Fruit fly (Drosophila melanogaster) whole organism, prepupa: ENCODE data around the gene Dci.
A peak's percentile ranks its signal among the peaks of the same experiment; 100 is the strongest.

ENCODE experiments used
- Blimp-1 ChIP-seq: fragments of 200-800 bp; sonication (Bioruptor generic); optimal IDR thresholded peaks from 3 replicates; lab custom pipeline; 2017; ENCODE audit warnings: missing biosample characterization, missing genetic modification characterization, mild to moderate bottlenecking, moderate library complexity, missing genetic modification reagents
- CG11294 ChIP-seq: fragments of 200-800 bp; sonication (Bioruptor generic); IDR thresholded peaks from 2 replicates; pipeline ENCODE4 v1.3.6; 2022; ENCODE audit warnings: missing biosample characterization, missing genetic modification characterization
- CG11902 ChIP-seq: fragments of 200-800 bp; sonication (Bioruptor generic); optimal IDR thresholded peaks from 3 replicates; lab custom pipeline; 2016; ENCODE audit warnings: missing biosample characterization, missing genetic modification characterization
- CG15336 ChIP-seq: fragments of 200-800 bp; sonication (Bioruptor generic); IDR thresholded peaks from 2 replicates; pipeline ENCODE4 v1.3.6; 2022; ENCODE audit warnings: missing biosample characterization, missing genetic modification characterization
- CG1621 ChIP-seq: fragments of 200-800 bp; sonication (Bioruptor generic); optimal IDR thresholded peaks from 3 replicates; lab custom pipeline; 2018; ENCODE audit warnings: missing biosample characterization, mild to moderate bottlenecking, missing genetic modification characterization
- CG16779 ChIP-seq: fragments of 200-800 bp; sonication (Bioruptor generic); optimal IDR thresholded peaks from 3 replicates; lab custom pipeline; 2017; ENCODE audit warnings: missing biosample characterization, mild to moderate bottlenecking, missing genetic modification characterization
- CG31627 ChIP-seq: fragments of 200-800 bp; sonication (Bioruptor generic); optimal IDR thresholded peaks from 3 replicates; lab custom pipeline; 2016; ENCODE audit warnings: missing biosample characterization, missing genetic modification characterization
- CG32006 ChIP-seq: fragments of 200-800 bp; sonication (Bioruptor generic); optimal IDR thresholded peaks from 3 replicates; lab custom pipeline; 2017; ENCODE audit warnings: missing biosample characterization, mild to moderate bottlenecking, missing genetic modification characterization
- CG3919 ChIP-seq: fragments of 200-800 bp; sonication (Bioruptor generic); optimal IDR thresholded peaks from 3 replicates; lab custom pipeline; 2016; ENCODE audit warnings: missing biosample characterization, missing genetic modification characterization
- CG6276 ChIP-seq: fragments of 200-800 bp; sonication (Bioruptor generic); optimal IDR thresholded peaks from 2 replicates; lab custom pipeline; 2017; ENCODE audit warnings: missing biosample characterization, mild to moderate bottlenecking, missing genetic modification characterization
- CG6854 ChIP-seq: fragments of 200-800 bp; sonication (Bioruptor generic); optimal IDR thresholded peaks from 2 replicates; lab custom pipeline; 2017; ENCODE audit warnings: missing biosample characterization, mild to moderate bottlenecking, missing genetic modification characterization
- CG7368 ChIP-seq: fragments of 200-800 bp; sonication (Bioruptor generic); optimal IDR thresholded peaks from 3 replicates; lab custom pipeline; 2016; ENCODE audit warnings: missing biosample characterization, missing genetic modification characterization
- CG8119 ChIP-seq: fragments of 200-800 bp; sonication (Bioruptor generic); IDR thresholded peaks from 3 replicates; pipeline ENCODE4 v1.3.6; 2022; ENCODE audit warnings: missing biosample characterization, missing genetic modification characterization
- CG8319 ChIP-seq: fragments of 200-800 bp; sonication (Bioruptor generic); optimal IDR thresholded peaks from 3 replicates; lab custom pipeline; 2016; ENCODE audit warnings: missing biosample characterization, missing genetic modification characterization
- CG8632 ChIP-seq: fragments of 200-800 bp; sonication (Bioruptor generic); optimal IDR thresholded peaks from 3 replicates; lab custom pipeline; 2016; ENCODE audit warnings: missing biosample characterization, missing genetic modification characterization
- Eip78C ChIP-seq: fragments of 200-800 bp; sonication (Bioruptor generic); peaks from one replicate; lab custom pipeline; 2016; ENCODE audit warnings: missing biosample characterization, missing genetic modification characterization
- Ets21C ChIP-seq: fragments of 200-800 bp; sonication (Bioruptor generic); optimal IDR thresholded peaks from 3 replicates; lab custom pipeline; 2016; ENCODE audit warnings: missing biosample characterization, missing genetic modification characterization
- Gug ChIP-seq: fragments of 200-800 bp; sonication (Bioruptor generic); IDR thresholded peaks from 2 replicates; pipeline ENCODE4 v1.3.6; 2022; ENCODE audit warnings: missing biosample characterization, missing genetic modification characterization
- Hr4 ChIP-seq: fragments of 200-800 bp; sonication (Bioruptor generic); optimal IDR thresholded peaks from 3 replicates; lab custom pipeline; 2016; ENCODE audit warnings: missing biosample characterization, missing genetic modification characterization
- Smox ChIP-seq: fragments of 200-800 bp; sonication (Bioruptor generic); optimal IDR thresholded peaks from 3 replicates; lab custom pipeline; 2016; ENCODE audit warnings: missing biosample characterization, missing genetic modification characterization
- Sox102F ChIP-seq: fragments of 200-800 bp; sonication (Bioruptor generic); optimal IDR thresholded peaks from 2 replicates; lab custom pipeline; 2016; ENCODE audit warnings: missing biosample characterization, mild to moderate bottlenecking, missing genetic modification characterization
- Sox14 ChIP-seq: fragments of 200-800 bp; sonication (Bioruptor generic); optimal IDR thresholded peaks from 3 replicates; lab custom pipeline; 2016; ENCODE audit warnings: missing biosample characterization, missing genetic modification characterization
- Sox15 ChIP-seq: fragments of 200-800 bp; sonication (Bioruptor generic); optimal IDR thresholded peaks from 3 replicates; lab custom pipeline; 2016; ENCODE audit warnings: missing biosample characterization, missing genetic modification characterization
- dsx ChIP-seq: fragments of 200-800 bp; optimal IDR thresholded peaks from 3 replicates; lab custom pipeline; 2019; ENCODE audit warnings: missing biosample characterization, mild to moderate bottlenecking, missing genetic modification characterization, moderate library complexity; ENCODE audit not compliant: poor library complexity, severe bottlenecking
- eg ChIP-seq: fragments of 200-800 bp; sonication (Bioruptor generic); IDR thresholded peaks from 3 replicates; pipeline ENCODE4 v1.3.6; 2022; ENCODE audit warnings: missing biosample characterization, missing genetic modification characterization
- esn ChIP-seq: fragments of 200-800 bp; sonication (Bioruptor generic); optimal IDR thresholded peaks from 2 replicates; lab custom pipeline; 2016; ENCODE audit warnings: missing biosample characterization, mild to moderate bottlenecking, missing genetic modification characterization, moderate library complexity
- fd85E ChIP-seq: fragments of 200-800 bp; sonication (Bioruptor generic); optimal IDR thresholded peaks from 3 replicates; lab custom pipeline; 2016; ENCODE audit warnings: missing biosample characterization, missing genetic modification characterization
- fkh ChIP-seq: fragments of 200-800 bp; sonication (Bioruptor generic); optimal IDR thresholded peaks from 3 replicates; lab custom pipeline; 2017; ENCODE audit warnings: missing biosample characterization, mild to moderate bottlenecking, missing genetic modification characterization, moderate library complexity
- net ChIP-seq: fragments of 200-800 bp; sonication (Bioruptor generic); optimal IDR thresholded peaks from 3 replicates; lab custom pipeline; 2016; ENCODE audit warnings: missing biosample characterization, missing genetic modification characterization
- salr ChIP-seq, 2 experiments: fragments of 200-800 bp; sonication (Bioruptor generic); optimal IDR thresholded peaks; 3 replicates each; lab custom pipeline; 2016 to 2018; ENCODE audit warnings: missing biosample characterization in 2 of 2, missing genetic modification characterization in 2 of 2, mild to moderate bottlenecking in 1 of 2
- spab ChIP-seq: fragments of 200-800 bp; sonication (Bioruptor generic); optimal IDR thresholded peaks from 2 replicates; lab custom pipeline; 2017; ENCODE audit warnings: missing biosample characterization, mild to moderate bottlenecking, missing genetic modification characterization, missing genetic modification reagents
- ss ChIP-seq, 2 experiments: fragments of 200-800 bp; sonication (Bioruptor generic); optimal IDR thresholded peaks; 2 replicates in 1 of 2; 3 replicates in 1 of 2; lab custom pipeline; 2017 to 2018; ENCODE audit warnings: mild to moderate bottlenecking in 2 of 2, missing biosample characterization in 2 of 2, missing genetic modification characterization in 2 of 2, moderate library complexity in 1 of 2
- vri ChIP-seq: fragments of 200-800 bp; sonication (Bioruptor generic); optimal IDR thresholded peaks from 3 replicates; lab custom pipeline; 2016; ENCODE audit warnings: missing biosample characterization, mild to moderate bottlenecking, missing genetic modification characterization

Dci gene

DNA sequence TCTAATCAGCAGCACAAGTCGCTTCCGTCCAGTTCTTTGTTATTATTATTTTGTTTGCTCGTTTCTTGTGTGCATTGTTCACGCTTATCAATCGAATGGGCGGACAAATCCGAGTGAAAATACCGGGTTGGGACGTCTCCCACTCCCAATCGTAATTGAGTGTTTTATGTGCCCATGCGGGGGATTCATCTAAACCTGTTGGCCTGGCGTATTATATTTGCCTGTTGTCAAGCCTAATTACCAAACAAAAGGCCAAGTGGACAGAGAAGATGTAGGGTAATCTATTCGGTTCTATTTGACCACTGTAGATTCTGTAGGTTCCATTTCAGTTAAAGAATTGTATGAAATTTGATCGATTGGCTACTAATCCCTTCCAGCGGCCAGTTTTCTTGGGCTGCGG, 24.9 kb downstream of the Dci start:
- TF ChIP-seq vri (GFP tag; lab: Kevin White, UChicago): no peak
- no peak for TF ChIP-seq Sox15 (GFP tag; lab: Kevin White, UChicago)
- TF ChIP-seq Sox14 (GFP tag; lab: Kevin White, UChicago): peak; percentile 24
- no peak for TF ChIP-seq Gug
- no peak for TF ChIP-seq net (GFP tag; lab: Kevin White, UChicago)
- TF ChIP-seq CG6276 (GFP tag; lab: Kevin White, UChicago): no peak
- TF ChIP-seq eg (GFP tag; lab: Robert Waterston, UW): 0 out of 3 replicates have a peak, but pooled peaks have one; percentile 35

- TF ChIP-seq CG8119 (GFP tag; lab: Robert Waterston, UW) (0 out of 3 replicates have a peak, but pooled peaks have one; percentile 16), Eip78C (GFP tag; lab: Kevin White, UChicago) (peak; percentile 31), ss (GFP tag; optimal IDR thresholded peaks at IDR 0.05; lab: Kevin White, UChicago) (peak in 1 of 2 experiments; percentile 24), esn (GFP tag; lab: Kevin White, UChicago) (no peak), Blimp-1 (GFP tag; lab: Kevin White, UChicago) (no peak)
- TF ChIP-seq, all 60 proteins: peak for 3
Observed at dm6 chr3L:876656-877055, 25.5 kb downstream of the Dci start.

DNA sequence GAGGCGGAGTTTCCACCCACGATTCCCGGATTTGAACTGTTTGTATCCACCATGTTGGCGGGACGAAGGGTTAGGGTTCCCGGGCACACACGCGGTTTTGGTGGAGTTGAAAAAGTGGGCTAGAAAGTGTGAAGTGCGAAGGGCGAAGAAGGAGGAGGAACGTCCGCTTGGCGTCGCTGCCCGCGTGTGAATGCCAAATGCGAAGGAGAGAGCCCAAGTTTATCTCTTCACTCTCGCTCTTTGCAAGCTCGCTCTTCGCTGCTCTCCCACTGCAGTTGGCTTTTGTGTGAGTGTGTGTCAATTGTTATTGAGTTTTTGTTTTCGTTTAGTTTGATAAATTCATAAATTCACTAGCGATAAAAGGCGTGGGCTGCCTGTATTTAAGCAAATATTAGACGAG, 29.7 kb downstream of the Dci start:
- TF ChIP-seq CG3919 (GFP tag; lab: Kevin White, UChicago): peak; percentile 14
- peak; percentile 1 for TF ChIP-seq CG1621 (tag; lab: Kevin White, UChicago)
- 0 out of 3 replicates have a peak, but pooled peaks have one; percentile 16 for TF ChIP-seq CG8119 (GFP tag; lab: Robert Waterston, UW)
- peak; percentile 37 for TF ChIP-seq Eip78C (GFP tag; lab: Kevin White, UChicago)
- peak; percentile 30 for TF ChIP-seq CG6854 (GFP tag; lab: Kevin White, UChicago)
- no peak; the same call in 1 of the 2 replicates for TF ChIP-seq CG11294 (GFP tag; lab: Robert Waterston, UW)
- TF ChIP-seq CG8632 (GFP tag; lab: Kevin White, UChicago): no peak
- no peak for TF ChIP-seq CG8319 (GFP tag; lab: Kevin White, UChicago)
- TF ChIP-seq CG31627 (GFP tag; lab: Kevin White, UChicago): no peak
- no peak for TF ChIP-seq Sox14 (GFP tag; lab: Kevin White, UChicago)
- TF ChIP-seq Smox (GFP tag; lab: Kevin White, UChicago): no peak
- no peak for TF ChIP-seq CG6276 (GFP tag; lab: Kevin White, UChicago)
- no peak for TF ChIP-seq Gug
- TF ChIP-seq eg (GFP tag; lab: Robert Waterston, UW): peak; percentile 18; the same call in 1 of the 3 replicates
- TF ChIP-seq vri (GFP tag; lab: Kevin White, UChicago): peak; percentile 2
- TF ChIP-seq CG7368 (GFP tag; lab: Kevin White, UChicago): no peak
- no peak for TF ChIP-seq CG32006 (GFP tag; lab: Kevin White, UChicago)
- no peak for TF ChIP-seq dsx (GFP tag; lab: Kevin White, UChicago)

dm6 chr3L:881496-882235, 30.5 kb downstream of the Dci start, which contains the start of gene CG13907:
CG13907 (minus strand) TSS chr3L:882013.
- peak; percentile 45 for TF ChIP-seq Sox14 (GFP tag; lab: Kevin White, UChicago)
- no peak for TF ChIP-seq Gug
- peak; percentile 1 to 8 for TF ChIP-seq ss (GFP tag; optimal IDR thresholded peaks at IDR 0.05; lab: Kevin White, UChicago)
- TF ChIP-seq CG6854 (GFP tag; lab: Kevin White, UChicago): peak; percentile 32
- no peak for TF ChIP-seq Eip78C (GFP tag; lab: Kevin White, UChicago)
- peak; percentile 16 for TF ChIP-seq net (GFP tag; lab: Kevin White, UChicago)
- TF ChIP-seq eg (GFP tag; lab: Robert Waterston, UW): 0 out of 3 replicates have a peak, but pooled peaks have one; percentile 13
- TF ChIP-seq CG16779 (tag; lab: Kevin White, UChicago): peak; percentile 39
- TF ChIP-seq CG7368 (GFP tag; lab: Kevin White, UChicago): no peak
- peak; percentile 30 for TF ChIP-seq Sox102F
- peak; percentile 65 for TF ChIP-seq fkh (GFP tag; lab: Kevin White, UChicago)

DNA sequence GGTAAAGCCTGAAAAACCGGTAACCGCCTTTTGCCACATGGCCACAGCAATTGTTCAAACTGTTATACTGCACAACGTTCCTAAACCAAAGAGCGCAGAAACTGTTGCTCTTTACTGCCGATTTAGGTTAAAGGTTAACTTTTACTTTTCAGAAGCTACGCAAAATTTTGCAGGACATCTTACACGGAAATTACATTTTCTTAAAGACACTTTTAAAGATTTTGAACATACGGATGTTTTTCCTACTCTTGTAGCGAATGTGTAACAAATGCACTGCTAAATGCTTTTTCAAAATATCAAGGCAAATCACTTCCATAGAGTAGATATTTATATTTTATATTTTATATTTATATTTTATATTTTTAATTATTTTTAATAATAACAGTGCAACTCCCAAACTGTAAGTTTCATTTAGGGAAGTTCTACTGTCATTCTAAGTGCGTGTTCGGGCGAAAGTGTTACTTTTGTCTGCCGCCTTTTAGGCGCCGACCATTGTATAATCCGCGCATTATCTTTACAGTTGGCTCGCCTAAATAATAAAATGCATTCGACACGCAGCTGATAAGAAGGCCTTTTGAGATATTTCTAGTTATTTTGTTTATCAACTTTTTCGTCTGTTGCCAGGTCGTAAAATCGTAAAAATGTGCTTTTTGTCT, 31.2 kb downstream of the Dci start:
- TF ChIP-seq Hr4 (GFP tag; lab: Kevin White, UChicago) (no peak), Ets21C (no peak), salr (GFP tag; optimal IDR thresholded peaks at IDR 0.05; lab: Kevin White, UChicago) (no peak), CG11294 (GFP tag; lab: Robert Waterston, UW) (no peak), vri (GFP tag; lab: Kevin White, UChicago) (peak; percentile 36), CG15336 (no peak), dsx (GFP tag; lab: Kevin White, UChicago) (no peak), fd85E (GFP tag; lab: Kevin White, UChicago) (no peak), fkh (GFP tag; lab: Kevin White, UChicago) (no peak), spab (GFP tag; lab: Kevin White, UChicago) (no peak), Eip78C (GFP tag; lab: Kevin White, UChicago) (peak; percentile 70), Smox (GFP tag; lab: Kevin White, UChicago) (no peak), CG11902 (GFP tag; lab: Kevin White, UChicago) (no peak), Blimp-1 (GFP tag; lab: Kevin White, UChicago) (no peak)
